Fruit fly (Drosophila melanogaster) whole organism, wandering third instar larva: Measurements from ENCODE around the gene RFeSP.
A peak's percentile ranks its signal among the peaks of the same experiment; 100 is the strongest.

ENCODE experiments used
- Abd-B ChIP-seq: fragments of >200 bp; optimal IDR thresholded peaks from 2 replicates; lab custom pipeline; 2017; ENCODE audit warnings: missing biosample characterization, missing genetic modification characterization
- CG32264 ChIP-seq: fragments of 200-800 bp; sonication (Bioruptor generic); optimal IDR thresholded peaks from 2 replicates; lab custom pipeline; 2016; ENCODE audit warnings: missing biosample characterization, missing genetic modification characterization
- CG9705 ChIP-seq: fragments of 200-800 bp; sonication (Bioruptor generic); optimal IDR thresholded peaks from 2 replicates; lab custom pipeline; 2018; ENCODE audit warnings: missing biosample characterization, mild to moderate bottlenecking, missing genetic modification characterization
- CrebA ChIP-seq: fragments of 200-800 bp; sonication (Bioruptor generic); optimal IDR thresholded peaks from 2 replicates; lab custom pipeline; 2016; ENCODE audit warnings: missing biosample characterization, mild to moderate bottlenecking, missing genetic modification characterization, borderline replicate concordance
- Dfd ChIP-seq: fragments of >200 bp; optimal IDR thresholded peaks from 2 replicates; lab custom pipeline; 2017; ENCODE audit warnings: missing biosample characterization, missing genetic modification characterization
- GATAd ChIP-seq: sonication (Bioruptor generic); optimal IDR thresholded peaks from 2 replicates; lab custom pipeline; 2016; ENCODE audit warnings: missing biosample characterization, missing genetic modification characterization
- Hr83 ChIP-seq: fragments of 200-300 bp; sonication (Bioruptor generic); optimal IDR thresholded peaks from 2 replicates; lab custom pipeline; 2016; ENCODE audit warnings: missing biosample characterization, mild to moderate bottlenecking, missing genetic modification characterization, moderate library complexity; ENCODE audit not compliant: poor library complexity, severe bottlenecking
- Jra ChIP-seq: sonication (Bioruptor generic); optimal IDR thresholded peaks from 2 replicates; lab custom pipeline; 2016; ENCODE audit warnings: missing biosample characterization, missing genetic modification characterization
- Mio ChIP-seq: sonication (Bioruptor generic); optimal IDR thresholded peaks from 2 replicates; lab custom pipeline; 2016; ENCODE audit warnings: missing biosample characterization, missing genetic modification characterization
- Myc ChIP-seq: fragments of >200 bp; optimal IDR thresholded peaks from 2 replicates; lab custom pipeline; 2017
- N ChIP-seq: fragments of >200 bp; optimal IDR thresholded peaks from 2 replicates; lab custom pipeline; 2018; ENCODE audit warnings: missing biosample characterization, missing external identifiers, missing genetic modification characterization
- OdsH ChIP-seq: fragments of 200-800 bp; sonication (Bioruptor generic); optimal IDR thresholded peaks from 2 replicates; lab custom pipeline; 2016; ENCODE audit warnings: missing biosample characterization, mild to moderate bottlenecking, missing genetic modification characterization
- Rel ChIP-seq, 2 experiments: fragments of 200-800 bp; sonication (Bioruptor generic) in 1 of 2; optimal IDR thresholded peaks; 2 replicates in 1 of 2; 3 replicates in 1 of 2; lab custom pipeline; 2016 to 2019; ENCODE audit warnings: mild to moderate bottlenecking in 2 of 2, missing biosample characterization in 2 of 2, missing genetic modification characterization in 2 of 2, moderate library complexity in 1 of 2
- Sp1 ChIP-seq: fragments of 200-800 bp; sonication (Bioruptor generic); optimal IDR thresholded peaks from 3 replicates; lab custom pipeline; 2019; ENCODE audit warnings: missing biosample characterization, mild to moderate bottlenecking, missing genetic modification characterization, moderate library complexity
- Vsx2 ChIP-seq: fragments of 200-300, 225-300 bp; sonication (Bioruptor generic); optimal IDR thresholded peaks from 2 replicates; lab custom pipeline; 2018; ENCODE audit warnings: missing biosample characterization, missing genetic modification characterization; ENCODE audit not compliant: partially characterized antibody
- br ChIP-seq: fragments of 200-800 bp; sonication (Bioruptor generic); optimal IDR thresholded peaks from 2 replicates; lab custom pipeline; 2016; ENCODE audit warnings: missing biosample characterization, missing genetic modification characterization
- dl ChIP-seq, 2 experiments: fragments of 175-275, 200-275 bp in 1 of 2; fragments of 200-275 bp in 1 of 2; sonication (Bioruptor generic); optimal IDR thresholded peaks; lab custom pipeline; 2018; ENCODE audit warnings: mild to moderate bottlenecking in 2 of 2, missing biosample characterization in 2 of 2, missing genetic modification characterization in 2 of 2, moderate library complexity in 2 of 2; ENCODE audit not compliant: partially characterized antibody in 2 of 2, insufficient read depth in 1 of 2
- ey ChIP-seq: fragments of 200-800 bp; sonication (Bioruptor generic); optimal IDR thresholded peaks from 2 replicates; lab custom pipeline; 2016; ENCODE audit warnings: missing biosample characterization, missing genetic modification characterization
- foxo ChIP-seq, 2 experiments: fragments of 200-800 bp; sonication (Bioruptor generic); optimal IDR thresholded peaks; 2 replicates in 1 of 2; 3 replicates in 1 of 2; lab custom pipeline; 2016 to 2017; ENCODE audit warnings: missing biosample characterization in 2 of 2, missing genetic modification characterization in 2 of 2
- fru ChIP-seq: fragments of 200-800 bp; sonication (Bioruptor generic); optimal IDR thresholded peaks from 3 replicates; lab custom pipeline; 2016; ENCODE audit warnings: missing biosample characterization, mild to moderate bottlenecking, missing genetic modification characterization
- h ChIP-seq: fragments of 200-800 bp; sonication (Bioruptor generic); optimal IDR thresholded peaks from 3 replicates; lab custom pipeline; 2016; ENCODE audit warnings: missing biosample characterization, mild to moderate bottlenecking, missing genetic modification characterization
- jim ChIP-seq: fragments of 175-275, 200-325 bp; sonication (Bioruptor generic); optimal IDR thresholded peaks from 2 replicates; lab custom pipeline; 2016; ENCODE audit warnings: missing biosample characterization, mild to moderate bottlenecking, missing genetic modification characterization
- lola ChIP-seq: fragments of >200 bp; optimal IDR thresholded peaks from 2 replicates; lab custom pipeline; 2017; ENCODE audit warnings: missing biosample characterization, missing genetic modification characterization
- pan ChIP-seq: fragments of >200 bp; optimal IDR thresholded peaks from 2 replicates; lab custom pipeline; 2017
- psq ChIP-seq: fragments of 200-800 bp; sonication (Bioruptor generic); optimal IDR thresholded peaks from 3 replicates; lab custom pipeline; 2017; ENCODE audit warnings: missing biosample characterization, mild to moderate bottlenecking, missing genetic modification characterization, moderate library complexity
- rgr ChIP-seq: fragments of 200-800 bp; sonication (Bioruptor generic); optimal IDR thresholded peaks from 3 replicates; lab custom pipeline; 2016; ENCODE audit warnings: missing biosample characterization, mild to moderate bottlenecking, missing genetic modification characterization
- sage ChIP-seq: fragments of 200-800 bp; sonication (Bioruptor generic); optimal IDR thresholded peaks from 2 replicates; lab custom pipeline; 2016; ENCODE audit warnings: missing biosample characterization, mild to moderate bottlenecking, missing genetic modification characterization
- sv ChIP-seq: fragments of 200-800 bp; sonication (Bioruptor generic); optimal IDR thresholded peaks from 3 replicates; lab custom pipeline; 2016; ENCODE audit warnings: missing biosample characterization, missing genetic modification characterization
- tai ChIP-seq: sonication (Bioruptor generic); optimal IDR thresholded peaks from 2 replicates; lab custom pipeline; 2016; ENCODE audit warnings: missing biosample characterization, missing genetic modification characterization
- usp ChIP-seq: fragments of >200 bp; optimal IDR thresholded peaks from 2 replicates; lab custom pipeline; 2017; ENCODE audit warnings: missing biosample characterization, missing genetic modification characterization
- woc ChIP-seq: sonication (Bioruptor generic); optimal IDR thresholded peaks from 2 replicates; lab custom pipeline; 2016; ENCODE audit warnings: missing biosample characterization, mild to moderate bottlenecking, missing genetic modification characterization

The RFeSP gene

DNA sequence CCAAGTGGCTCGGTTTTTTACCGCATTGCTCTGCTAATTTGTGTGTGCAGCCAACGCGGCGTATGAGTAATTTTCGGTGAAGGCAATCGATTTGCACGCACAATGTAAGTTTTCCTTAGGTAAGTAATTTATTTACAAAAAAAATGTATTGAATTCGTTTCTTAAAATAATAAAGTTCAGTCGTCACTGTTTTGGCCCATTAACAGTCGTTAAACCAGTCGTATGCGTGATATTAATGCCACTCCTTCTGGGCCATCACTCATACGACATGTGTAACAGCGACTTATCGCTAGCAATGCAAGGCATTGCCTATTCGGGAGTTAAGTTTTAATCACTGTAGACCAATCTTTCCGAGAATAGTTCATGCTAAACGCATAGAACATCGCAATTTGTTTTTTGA lies 19.4 kb upstream of the RFeSP start:
- TF ChIP-seq OdsH (GFP tag; lab: Kevin White, UChicago) (no peak), br (GFP tag; lab: Kevin White, UChicago) (no peak), Sp1 (GFP tag; lab: Kevin White, UChicago) (no peak), N (GFP tag; lab: Kevin White, UChicago) (no peak), foxo (GFP tag; optimal IDR thresholded peaks at IDR 0.05; lab: Kevin White, UChicago) (no peak), Dfd (GFP tag; lab: Kevin White, UChicago) (no peak)

DNA sequence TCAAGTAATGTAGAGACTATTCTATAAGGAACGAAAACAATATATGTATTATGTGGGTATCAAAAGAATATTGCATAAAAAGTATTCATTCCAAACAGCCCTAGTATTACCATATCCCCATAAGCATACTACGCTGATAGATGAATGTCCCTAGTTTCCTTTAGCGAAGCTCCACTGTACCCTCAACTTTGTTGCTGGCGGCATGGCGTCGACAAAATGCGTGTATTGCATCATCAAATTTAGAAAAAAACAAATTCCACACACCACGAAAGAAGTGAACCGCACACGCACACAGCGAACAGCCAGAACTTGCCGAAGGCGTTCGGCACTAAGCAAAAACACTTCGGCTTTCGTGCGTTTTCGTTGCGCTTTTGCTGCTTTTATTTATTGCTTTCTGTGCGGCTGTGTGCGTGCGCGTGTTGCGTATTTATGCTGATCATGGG lies 18.8 kb upstream of the RFeSP start:
- TF ChIP-seq foxo (GFP tag; optimal IDR thresholded peaks at IDR 0.05; lab: Kevin White, UChicago) (peak in 1 of 2 experiments; percentile 45), Abd-B (GFP tag; lab: Kevin White, UChicago) (no peak), Dfd (GFP tag; lab: Kevin White, UChicago) (no peak), fru (peak; percentile 6), rgr (GFP tag; lab: Kevin White, UChicago) (peak; percentile 15), Rel (GFP tag; optimal IDR thresholded peaks at IDR 0.05; lab: Kevin White, UChicago) (no peak), Rel (tag; optimal IDR thresholded peaks at IDR 0.05; lab: Kevin White, UChicago) (no peak), Vsx2 (GFP tag; lab: Kevin White, UChicago) (peak; percentile 3), sv (GFP tag; lab: Kevin White, UChicago) (peak; percentile 96), CrebA (GFP tag; lab: Kevin White, UChicago) (no peak), h (GFP tag; lab: Kevin White, UChicago) (peak; percentile 36)

DNA sequence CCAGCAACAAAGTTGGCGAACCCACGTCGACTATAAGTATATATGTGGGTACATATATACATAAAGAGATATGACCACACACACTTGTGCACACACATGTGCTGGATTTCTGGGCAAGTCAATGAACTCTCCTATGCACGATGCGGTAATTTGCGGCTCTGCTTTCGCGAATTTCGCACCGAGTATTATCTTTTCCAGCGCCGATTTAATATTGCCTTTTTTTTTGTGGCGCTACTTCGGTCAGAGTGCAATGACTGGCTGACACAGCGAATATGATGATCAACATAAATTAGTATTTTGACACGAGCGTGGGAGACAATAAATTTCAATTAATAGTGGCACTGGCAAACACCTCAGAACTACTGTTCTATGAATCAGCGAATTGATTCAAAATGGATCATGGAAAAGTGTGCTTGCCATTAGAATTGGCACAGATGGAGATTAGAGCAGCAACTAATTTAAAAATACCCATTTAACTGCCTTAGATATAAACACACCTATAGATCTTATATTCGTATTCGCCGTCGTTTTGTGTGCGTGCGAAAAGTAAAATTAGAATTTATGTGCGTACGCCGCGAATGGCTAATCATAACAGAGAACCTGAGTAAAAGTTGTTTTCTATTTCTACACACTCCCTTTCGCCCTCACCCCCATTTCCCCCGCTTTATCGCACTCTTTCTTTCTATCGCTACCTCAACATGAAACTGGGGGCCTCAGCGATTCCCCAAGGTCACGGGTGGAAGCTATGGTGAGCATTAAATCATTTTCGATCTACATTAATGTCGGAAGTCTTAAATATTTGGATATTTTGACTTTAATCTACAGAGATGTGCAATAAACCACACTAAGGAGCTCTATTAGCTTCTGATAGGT lies 17.7 kb upstream of the RFeSP start:
- TF ChIP-seq ey (GFP tag; lab: Kevin White, UChicago): no peak
- TF ChIP-seq Mio (GFP tag; lab: Kevin White, UChicago): no peak
- TF ChIP-seq jim (GFP tag; lab: Kevin White, UChicago): no peak
- TF ChIP-seq Sp1 (GFP tag; lab: Kevin White, UChicago): no peak
- no peak for TF ChIP-seq rgr (GFP tag; lab: Kevin White, UChicago)
- no peak for TF ChIP-seq dl (GFP tag; optimal IDR thresholded peaks at IDR 0.05; lab: Kevin White, UChicago; ENCODE audit: insufficient read depth in 1 of 2, partially characterized antibody in 2 of 2)
- TF ChIP-seq N (GFP tag; lab: Kevin White, UChicago): no peak
- no peak for TF ChIP-seq psq (GFP tag; lab: Kevin White, UChicago)
- TF ChIP-seq Abd-B (GFP tag; lab: Kevin White, UChicago): no peak
- no peak for TF ChIP-seq sv (GFP tag; lab: Kevin White, UChicago)
- no peak for TF ChIP-seq usp (GFP tag; lab: Kevin White, UChicago)
- no peak for TF ChIP-seq GATAd (GFP tag; lab: Kevin White, UChicago)
- TF ChIP-seq tai (GFP tag; lab: Kevin White, UChicago): no peak
- no peak for TF ChIP-seq Vsx2 (GFP tag; lab: Kevin White, UChicago)
- no peak for TF ChIP-seq foxo (GFP tag; optimal IDR thresholded peaks at IDR 0.05; lab: Kevin White, UChicago)
- TF ChIP-seq Jra (GFP tag; lab: Kevin White, UChicago): no peak
- TF ChIP-seq Rel (GFP tag; optimal IDR thresholded peaks at IDR 0.05; lab: Kevin White, UChicago): no peak
- no peak for TF ChIP-seq Rel (tag; optimal IDR thresholded peaks at IDR 0.05; lab: Kevin White, UChicago)

DNA sequence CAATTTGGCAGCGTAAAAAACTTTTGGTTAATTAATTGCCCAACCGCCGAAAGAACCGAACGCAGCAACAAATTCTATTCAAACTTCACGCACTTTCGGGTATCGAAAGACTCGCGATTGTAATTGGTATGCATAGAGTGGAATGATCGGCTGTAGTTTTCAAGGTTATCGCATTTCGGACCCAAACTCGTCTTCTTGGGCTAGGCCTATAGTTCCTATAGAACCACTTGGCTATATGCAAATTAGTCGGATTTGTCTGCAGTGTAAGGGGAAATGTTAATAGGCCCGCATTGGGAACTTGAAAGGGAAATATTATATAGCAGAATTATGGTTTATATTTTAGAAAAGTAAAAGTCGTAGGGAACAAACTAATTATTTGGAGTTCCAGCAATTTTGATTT lies 16.6 kb upstream of the RFeSP start:
- TF ChIP-seq woc (no peak), Myc (no peak), CG32264 (GFP tag; lab: Kevin White, UChicago) (no peak), CrebA (GFP tag; lab: Kevin White, UChicago) (no peak), Mio (GFP tag; lab: Kevin White, UChicago) (no peak), GATAd (GFP tag; lab: Kevin White, UChicago) (no peak), rgr (GFP tag; lab: Kevin White, UChicago) (no peak), CG9705 (GFP tag; lab: Kevin White, UChicago) (no peak), usp (GFP tag; lab: Kevin White, UChicago) (no peak), h (GFP tag; lab: Kevin White, UChicago) (no peak), pan (no peak), jim (GFP tag; lab: Kevin White, UChicago) (no peak), Hr83 (GFP tag; lab: Kevin White, UChicago) (no peak), Dfd (GFP tag; lab: Kevin White, UChicago) (no peak), foxo (GFP tag; optimal IDR thresholded peaks at IDR 0.05; lab: Kevin White, UChicago) (no peak), sage (no peak), Rel (GFP tag; optimal IDR thresholded peaks at IDR 0.05; lab: Kevin White, UChicago) (no peak), Rel (tag; optimal IDR thresholded peaks at IDR 0.05; lab: Kevin White, UChicago) (no peak), Sp1 (GFP tag; lab: Kevin White, UChicago) (no peak), lola (no peak), Abd-B (GFP tag; lab: Kevin White, UChicago) (no peak)
